Fruit fly (Drosophila melanogaster) whole organism, prepupa: Measurements from ENCODE around the gene CG4983.

Experiments
- Blimp-1 ChIP-seq: fragments of 200-800 bp; sonication (Bioruptor generic); optimal IDR thresholded peaks from 3 replicates; lab custom pipeline; 2017; ENCODE audit warnings: missing biosample characterization, missing genetic modification characterization, mild to moderate bottlenecking, moderate library complexity, missing genetic modification reagents
- CG10631 ChIP-seq: fragments of 200-800 bp; sonication (Bioruptor generic); optimal IDR thresholded peaks from 2 replicates; lab custom pipeline; 2016; ENCODE audit warnings: missing biosample characterization, missing genetic modification characterization
- CG10669 ChIP-seq: fragments of 200-800 bp; sonication (Bioruptor generic); optimal IDR thresholded peaks from 3 replicates; lab custom pipeline; 2018; ENCODE audit warnings: missing biosample characterization, mild to moderate bottlenecking, missing genetic modification characterization, moderate library complexity
- CG11902 ChIP-seq: fragments of 200-800 bp; sonication (Bioruptor generic); optimal IDR thresholded peaks from 3 replicates; lab custom pipeline; 2016; ENCODE audit warnings: missing biosample characterization, missing genetic modification characterization
- CG15336 ChIP-seq: fragments of 200-800 bp; sonication (Bioruptor generic); IDR thresholded peaks from 2 replicates; pipeline ENCODE4 v1.3.6; 2022; ENCODE audit warnings: missing biosample characterization, missing genetic modification characterization
- CG1621 ChIP-seq: fragments of 200-800 bp; sonication (Bioruptor generic); optimal IDR thresholded peaks from 3 replicates; lab custom pipeline; 2018; ENCODE audit warnings: missing biosample characterization, mild to moderate bottlenecking, missing genetic modification characterization
- CG16779 ChIP-seq: fragments of 200-800 bp; sonication (Bioruptor generic); optimal IDR thresholded peaks from 3 replicates; lab custom pipeline; 2017; ENCODE audit warnings: missing biosample characterization, mild to moderate bottlenecking, missing genetic modification characterization
- CG4318 ChIP-seq: fragments of 200-800 bp; sonication (Bioruptor generic); optimal IDR thresholded peaks from 3 replicates; lab custom pipeline; 2017; ENCODE audit warnings: missing biosample characterization, mild to moderate bottlenecking, missing genetic modification characterization
- CG6163 ChIP-seq: fragments of 200-800 bp; sonication (Bioruptor generic); IDR thresholded peaks from 3 replicates; pipeline ENCODE4 v1.3.6; 2022; ENCODE audit warnings: missing biosample characterization, missing genetic modification characterization
- CG6276 ChIP-seq: fragments of 200-800 bp; sonication (Bioruptor generic); optimal IDR thresholded peaks from 2 replicates; lab custom pipeline; 2017; ENCODE audit warnings: missing biosample characterization, mild to moderate bottlenecking, missing genetic modification characterization
- CG6854 ChIP-seq: fragments of 200-800 bp; sonication (Bioruptor generic); optimal IDR thresholded peaks from 2 replicates; lab custom pipeline; 2017; ENCODE audit warnings: missing biosample characterization, mild to moderate bottlenecking, missing genetic modification characterization
- CG7368 ChIP-seq: fragments of 200-800 bp; sonication (Bioruptor generic); optimal IDR thresholded peaks from 3 replicates; lab custom pipeline; 2016; ENCODE audit warnings: missing biosample characterization, missing genetic modification characterization
- CG8632 ChIP-seq: fragments of 200-800 bp; sonication (Bioruptor generic); optimal IDR thresholded peaks from 3 replicates; lab custom pipeline; 2016; ENCODE audit warnings: missing biosample characterization, missing genetic modification characterization
- Eip75B ChIP-seq: fragments of 200-800 bp; sonication (Bioruptor generic); optimal IDR thresholded peaks from 3 replicates; lab custom pipeline; 2016; ENCODE audit warnings: missing biosample characterization, missing genetic modification characterization
- Eip93F ChIP-seq: fragments of 200-800 bp; sonication (Bioruptor generic); optimal IDR thresholded peaks from 2 replicates; lab custom pipeline; 2016; ENCODE audit warnings: missing biosample characterization, mild to moderate bottlenecking, missing genetic modification characterization
- Ets21C ChIP-seq: fragments of 200-800 bp; sonication (Bioruptor generic); optimal IDR thresholded peaks from 3 replicates; lab custom pipeline; 2016; ENCODE audit warnings: missing biosample characterization, missing genetic modification characterization
- Gug ChIP-seq: fragments of 200-800 bp; sonication (Bioruptor generic); IDR thresholded peaks from 2 replicates; pipeline ENCODE4 v1.3.6; 2022; ENCODE audit warnings: missing biosample characterization, missing genetic modification characterization
- Hr38 ChIP-seq: sonication (Bioruptor generic); optimal IDR thresholded peaks from 2 replicates; lab custom pipeline; 2016; ENCODE audit warnings: missing biosample characterization, missing genetic modification characterization
- Hr39 ChIP-seq: fragments of 200-800 bp; sonication (Bioruptor generic); optimal IDR thresholded peaks from 2 replicates; lab custom pipeline; 2016; ENCODE audit warnings: missing biosample characterization, missing genetic modification characterization
- Hr4 ChIP-seq: fragments of 200-800 bp; sonication (Bioruptor generic); optimal IDR thresholded peaks from 3 replicates; lab custom pipeline; 2016; ENCODE audit warnings: missing biosample characterization, missing genetic modification characterization
- Lpt ChIP-seq: fragments of 200-800 bp; sonication (Bioruptor generic); optimal IDR thresholded peaks from 3 replicates; lab custom pipeline; 2016; ENCODE audit warnings: missing biosample characterization, missing genetic modification characterization
- Met ChIP-seq: fragments of 200-800 bp; sonication (Bioruptor generic); optimal IDR thresholded peaks from 3 replicates; lab custom pipeline; 2016; ENCODE audit warnings: missing biosample characterization, missing genetic modification characterization
- OdsH ChIP-seq: fragments of 200-800 bp; sonication (Bioruptor generic); optimal IDR thresholded peaks from 3 replicates; lab custom pipeline; 2016; ENCODE audit warnings: missing biosample characterization, missing genetic modification characterization
- Smox ChIP-seq: fragments of 200-800 bp; sonication (Bioruptor generic); optimal IDR thresholded peaks from 3 replicates; lab custom pipeline; 2016; ENCODE audit warnings: missing biosample characterization, missing genetic modification characterization
- Sox15 ChIP-seq: fragments of 200-800 bp; sonication (Bioruptor generic); optimal IDR thresholded peaks from 3 replicates; lab custom pipeline; 2016; ENCODE audit warnings: missing biosample characterization, missing genetic modification characterization
- acj6 ChIP-seq: fragments of 200-800 bp; sonication (Bioruptor generic); optimal IDR thresholded peaks from 3 replicates; lab custom pipeline; 2016; ENCODE audit warnings: missing biosample characterization, missing genetic modification characterization
- cyc ChIP-seq: fragments of 200-800 bp; sonication (Bioruptor generic); optimal IDR thresholded peaks from 3 replicates; lab custom pipeline; 2016; ENCODE audit warnings: missing biosample characterization, missing genetic modification characterization
- dsx ChIP-seq: fragments of 200-800 bp; optimal IDR thresholded peaks from 3 replicates; lab custom pipeline; 2019; ENCODE audit warnings: missing biosample characterization, mild to moderate bottlenecking, missing genetic modification characterization, moderate library complexity; ENCODE audit not compliant: poor library complexity, severe bottlenecking
- eg ChIP-seq: fragments of 200-800 bp; sonication (Bioruptor generic); IDR thresholded peaks from 3 replicates; pipeline ENCODE4 v1.3.6; 2022; ENCODE audit warnings: missing biosample characterization, missing genetic modification characterization
- fd59A ChIP-seq: fragments of 200-800 bp; sonication (Bioruptor generic); optimal IDR thresholded peaks from 2 replicates; lab custom pipeline; 2017; ENCODE audit warnings: missing biosample characterization, mild to moderate bottlenecking, missing genetic modification characterization, missing genetic modification reagents
- fd85E ChIP-seq: fragments of 200-800 bp; sonication (Bioruptor generic); optimal IDR thresholded peaks from 3 replicates; lab custom pipeline; 2016; ENCODE audit warnings: missing biosample characterization, missing genetic modification characterization
- fkh ChIP-seq: fragments of 200-800 bp; sonication (Bioruptor generic); optimal IDR thresholded peaks from 3 replicates; lab custom pipeline; 2017; ENCODE audit warnings: missing biosample characterization, mild to moderate bottlenecking, missing genetic modification characterization, moderate library complexity
- net ChIP-seq: fragments of 200-800 bp; sonication (Bioruptor generic); optimal IDR thresholded peaks from 3 replicates; lab custom pipeline; 2016; ENCODE audit warnings: missing biosample characterization, missing genetic modification characterization
- pdm3 ChIP-seq: fragments of 200-800 bp; sonication (Bioruptor generic); optimal IDR thresholded peaks from 3 replicates; lab custom pipeline; 2016; ENCODE audit warnings: missing biosample characterization, missing genetic modification characterization
- spab ChIP-seq: fragments of 200-800 bp; sonication (Bioruptor generic); optimal IDR thresholded peaks from 2 replicates; lab custom pipeline; 2017; ENCODE audit warnings: missing biosample characterization, mild to moderate bottlenecking, missing genetic modification characterization, missing genetic modification reagents
- topi ChIP-seq: fragments of 200-800 bp; sonication (Bioruptor generic); optimal IDR thresholded peaks from 3 replicates; lab custom pipeline; 2016; ENCODE audit warnings: missing biosample characterization, missing genetic modification characterization
- vri ChIP-seq: fragments of 200-800 bp; sonication (Bioruptor generic); optimal IDR thresholded peaks from 3 replicates; lab custom pipeline; 2016; ENCODE audit warnings: missing biosample characterization, mild to moderate bottlenecking, missing genetic modification characterization

CG4983 gene

dm6 chr2L:11651910-11652498 is at the start of gene CG4983, which contains the start of gene CG12307:
CG4983 (plus strand) TSS chr2L:11652448.
CG12307 (minus strand) TSS chr2L:11652010.
- TF ChIP-seq Lpt (GFP tag; lab: Kevin White, UChicago) (no peak), Hr4 (GFP tag; lab: Kevin White, UChicago) (no peak), topi (no peak), eg (GFP tag; lab: Robert Waterston, UW) (no peak), cyc (GFP tag; lab: Kevin White, UChicago) (no peak), CG16779 (tag; lab: Kevin White, UChicago) (no peak), fd59A (GFP tag; lab: Kevin White, UChicago) (no peak), CG6163 (GFP tag; lab: Robert Waterston, UW) (no peak), Eip93F (GFP tag; lab: Kevin White, UChicago) (no peak), Ets21C (no peak), Sox15 (GFP tag; lab: Kevin White, UChicago) (no peak), CG4318 (no peak), Smox (GFP tag; lab: Kevin White, UChicago) (no peak), acj6 (GFP tag; lab: Kevin White, UChicago) (no peak), CG10669 (GFP tag; lab: Kevin White, UChicago) (no peak), CG6276 (GFP tag; lab: Kevin White, UChicago) (no peak), Hr39 (no peak), OdsH (GFP tag; lab: Kevin White, UChicago) (no peak), vri (no peak), fd85E (GFP tag; lab: Kevin White, UChicago) (no peak)

dm6 chr2L:11611672-11612071 is 40.6 kb upstream of the CG4983 start, which contains the start of gene spag4:
spag4 (minus strand) TSS chr2L:11611772.
- no peak for TF ChIP-seq topi
- TF ChIP-seq Ets21C, result no peak
- no peak for TF ChIP-seq CG4318
- TF ChIP-seq CG6854 (GFP tag; lab: Kevin White, UChicago), result no peak
- TF ChIP-seq Gug, result no peak
- TF ChIP-seq Eip93F (GFP tag; lab: Kevin White, UChicago), result no peak
- TF ChIP-seq OdsH (GFP tag; lab: Kevin White, UChicago), result no peak
- no peak for TF ChIP-seq CG6276 (GFP tag; lab: Kevin White, UChicago)
- no peak for TF ChIP-seq net
- TF ChIP-seq Lpt (GFP tag; lab: Kevin White, UChicago), result no peak
- no peak for TF ChIP-seq fkh (GFP tag; lab: Kevin White, UChicago)
- no peak for TF ChIP-seq CG16779 (tag; lab: Kevin White, UChicago)
- TF ChIP-seq vri, result no peak
- no peak for TF ChIP-seq CG1621 (tag; lab: Kevin White, UChicago)
- no peak for TF ChIP-seq Met (GFP tag; lab: Kevin White, UChicago)
- no peak for TF ChIP-seq Blimp-1 (GFP tag; lab: Kevin White, UChicago)
- TF ChIP-seq, all 60 proteins: peak for 0

dm6 chr2L:11624190-11624589 is 28.1 kb upstream of the CG4983 start:
- TF ChIP-seq CG7368 (GFP tag; lab: Kevin White, UChicago), result no peak
- no peak for TF ChIP-seq CG1621 (tag; lab: Kevin White, UChicago)
- no peak for TF ChIP-seq Gug
- no peak for TF ChIP-seq net
- no peak for TF ChIP-seq fd85E (GFP tag; lab: Kevin White, UChicago)
- no peak for TF ChIP-seq spab
- no peak for TF ChIP-seq Hr38 (GFP tag; lab: Kevin White, UChicago)
- TF ChIP-seq Eip75B (GFP tag; lab: Kevin White, UChicago), result no peak
- no peak for TF ChIP-seq CG11902 (GFP tag; lab: Kevin White, UChicago)
- TF ChIP-seq Sox15 (GFP tag; lab: Kevin White, UChicago), result no peak
- no peak for TF ChIP-seq CG10631 (GFP tag; lab: Kevin White, UChicago)
- TF ChIP-seq pdm3 (GFP tag; lab: Kevin White, UChicago), result no peak
- no peak for TF ChIP-seq Hr39
- TF ChIP-seq fd59A (GFP tag; lab: Kevin White, UChicago), result no peak
- TF ChIP-seq vri, result no peak
- no peak for TF ChIP-seq eg (GFP tag; lab: Robert Waterston, UW)
- TF ChIP-seq CG15336, result no peak
- TF ChIP-seq dsx, result no peak
- TF ChIP-seq CG8632 (GFP tag; lab: Kevin White, UChicago), result no peak
